Worm (Caenorhabditis elegans) whole organism, L4 larva: ENCODE results near the gene F57A8.1.

ENCODE experiments used
- F10B5.3 ChIP-seq: sonication (generic microtip); optimal IDR thresholded peaks from 2 replicates; lab custom pipeline; 2016; ENCODE audit warnings: mild to moderate bottlenecking, missing genetic modification characterization, missing compliant biosample characterization
- F37D6.2 ChIP-seq: sonication (generic microtip); optimal IDR thresholded peaks from 2 replicates; lab custom pipeline; 2016; ENCODE audit warnings: mild to moderate bottlenecking, missing genetic modification characterization, missing compliant biosample characterization
- F44E2.7 ChIP-seq: fragments of 200-800 bp; sonication (Bioruptor generic); IDR thresholded peaks from 2 replicates; pipeline ENCODE4 v2.1.2; 2022; ENCODE audit warnings: missing genetic modification characterization, missing compliant biosample characterization
- aly-2 ChIP-seq: sonication (generic microtip); optimal IDR thresholded peaks from 2 replicates; lab custom pipeline; 2018; ENCODE audit warnings: missing biosample characterization, missing genetic modification characterization
- arid-1 ChIP-seq: fragments of 200-800 bp; sonication (Bioruptor generic); conservative IDR thresholded peaks from 2 replicates; pipeline ENCODE4 v1.3.6; 2022; ENCODE audit warnings: missing genetic modification reagents, missing genetic modification characterization, missing compliant biosample characterization
- attf-4 ChIP-seq: sonication (generic microtip); optimal IDR thresholded peaks from 3 replicates; lab custom pipeline; 2017; ENCODE audit warnings: missing biosample characterization, missing genetic modification characterization
- ceh-20 ChIP-seq: fragments of 200-800 bp; sonication (Bioruptor generic); IDR thresholded peaks from 2 replicates; pipeline ENCODE4 v1.3.6; 2022; ENCODE audit warnings: missing genetic modification reagents, missing genetic modification characterization, missing compliant biosample characterization
- ceh-28 ChIP-seq: fragments of 150-350 bp; optimal IDR thresholded peaks from 2 replicates; lab custom pipeline; 2014; ENCODE audit warnings: missing biosample characterization, missing genetic modification reagents, missing genetic modification characterization
- ceh-32 ChIP-seq: sonication (generic microtip); optimal IDR thresholded peaks from 2 replicates; lab custom pipeline; 2016; ENCODE audit warnings: mild to moderate bottlenecking, missing genetic modification characterization, missing compliant biosample characterization; ENCODE audit not compliant: poor library complexity
- ceh-44 ChIP-seq: fragments of 200-800 bp; sonication (Bioruptor generic); IDR thresholded peaks from 2 replicates; pipeline ENCODE4 v1.3.6; 2022; ENCODE audit warnings: missing genetic modification reagents, missing genetic modification characterization, missing compliant biosample characterization
- ceh-62 ChIP-seq: sonication (generic microtip); optimal IDR thresholded peaks from 2 replicates; lab custom pipeline; 2017; ENCODE audit warnings: missing biosample characterization, missing genetic modification characterization
- ceh-82 ChIP-seq: sonication (generic microtip); optimal IDR thresholded peaks from 2 replicates; lab custom pipeline; 2017; ENCODE audit warnings: missing biosample characterization, missing genetic modification characterization
- ctbp-1 ChIP-seq: fragments of 200-800 bp; sonication (Bioruptor generic); IDR thresholded peaks from 2 replicates; pipeline ENCODE4 v1.3.6; 2022; ENCODE audit warnings: missing genetic modification reagents, missing genetic modification characterization, missing compliant biosample characterization
- daf-12 ChIP-seq: fragments of 150-350 bp; optimal IDR thresholded peaks from 2 replicates; lab custom pipeline; 2014; ENCODE audit warnings: missing biosample characterization, missing genetic modification reagents, missing genetic modification characterization
- daf-16 ChIP-seq, 3 experiments: sonication (generic microtip); optimal IDR thresholded peaks; 2 replicates each; lab custom pipeline; 2016 to 2017; ENCODE audit warnings: missing genetic modification characterization in 3 of 3, missing genetic modification reagents in 3 of 3, mild to moderate bottlenecking in 2 of 3, missing compliant biosample characterization in 2 of 3, missing biosample characterization in 1 of 3, moderate library complexity in 1 of 3
- daf-8 ChIP-seq: fragments of 200-800 bp; sonication (Bioruptor generic); IDR thresholded peaks from 2 replicates; pipeline ENCODE4 v1.3.6; 2022; ENCODE audit warnings: missing genetic modification characterization, missing compliant biosample characterization
- dmd-6 ChIP-seq: fragments of 200-800 bp; sonication (Bioruptor generic); IDR thresholded peaks from 2 replicates; pipeline ENCODE4 v1.3.6; 2022; ENCODE audit warnings: missing genetic modification reagents, missing genetic modification characterization, missing compliant biosample characterization
- dmd-8 ChIP-seq: fragments of 200-800 bp; sonication (Bioruptor generic); IDR thresholded peaks from 2 replicates; pipeline ENCODE4 v1.3.6; 2022; ENCODE audit warnings: missing genetic modification characterization, missing compliant biosample characterization
- duxl-1 ChIP-seq: sonication (generic microtip); optimal IDR thresholded peaks from 2 replicates; lab custom pipeline; 2016; ENCODE audit warnings: mild to moderate bottlenecking, missing genetic modification characterization, moderate library complexity, missing compliant biosample characterization; ENCODE audit not compliant: poor library complexity
- dve-1 ChIP-seq: sonication (generic microtip); optimal IDR thresholded peaks from 2 replicates; lab custom pipeline; 2017; ENCODE audit warnings: antibody characterized with exemption, mild to moderate bottlenecking, missing genetic modification characterization, missing compliant biosample characterization; ENCODE audit not compliant: insufficient read depth
- egl-43 ChIP-seq: fragments of 200-800 bp; sonication (Bioruptor generic); IDR thresholded peaks from 2 replicates; pipeline ENCODE4 v1.3.6; 2022; ENCODE audit warnings: missing genetic modification reagents, missing genetic modification characterization, missing compliant biosample characterization
- fkh-10 ChIP-seq: fragments of 150-350 bp; optimal IDR thresholded peaks from 2 replicates; lab custom pipeline; 2014; ENCODE audit warnings: missing biosample characterization, missing genetic modification reagents, missing genetic modification characterization
- gei-8 ChIP-seq: fragments of 200-800 bp; sonication (Bioruptor generic); optimal IDR thresholded peaks from 2 replicates; lab custom pipeline; 2018; ENCODE audit warnings: mild to moderate bottlenecking, missing genetic modification characterization, missing compliant biosample characterization
- hif-1 ChIP-seq, 2 experiments: sonication (generic microtip); optimal IDR thresholded peaks; 2 replicates each; lab custom pipeline; 2016 to 2017; ENCODE audit warnings: missing compliant biosample characterization in 2 of 2, missing genetic modification characterization in 2 of 2, missing genetic modification reagents in 2 of 2, missing genotype in 2 of 2, mild to moderate bottlenecking in 1 of 2
- hlh-11 ChIP-seq: fragments of 200-800 bp; sonication (Bioruptor generic); optimal IDR thresholded peaks from 2 replicates; lab custom pipeline; 2018; ENCODE audit warnings: mild to moderate bottlenecking, missing genetic modification characterization, missing compliant biosample characterization
- hlh-30 ChIP-seq: sonication (generic microtip); optimal IDR thresholded peaks from 2 replicates; lab custom pipeline; 2017; ENCODE audit warnings: antibody characterized with exemption, mild to moderate bottlenecking, missing genetic modification characterization, missing compliant biosample characterization; ENCODE audit not compliant: insufficient read depth
- hmg-1.1 ChIP-seq: fragments of 200-800 bp; sonication (Bioruptor generic); IDR thresholded peaks from 2 replicates; pipeline ENCODE4 v1.3.6; 2022; ENCODE audit warnings: missing genetic modification reagents, missing genetic modification characterization, missing compliant biosample characterization
- lim-7 ChIP-seq: fragments of 200-800 bp; sonication (Bioruptor generic); IDR thresholded peaks from 2 replicates; pipeline ENCODE4 v1.3.6; 2022; ENCODE audit warnings: missing genetic modification characterization, missing compliant biosample characterization
- lsy-2 ChIP-seq, 2 experiments: fragments of 150-350 bp in 1 of 2; sonication (generic microtip) in 1 of 2; optimal IDR thresholded peaks; 2 replicates each; lab custom pipeline; 2014 to 2017; ENCODE audit warnings: missing biosample characterization in 2 of 2, missing genetic modification characterization in 2 of 2
- mdl-1 ChIP-seq, 2 experiments: fragments of 150-350 bp in 1 of 2; sonication (generic microtip) in 1 of 2; optimal IDR thresholded peaks; 2 replicates each; lab custom pipeline; 2014 to 2017; ENCODE audit warnings: missing biosample characterization in 2 of 2, missing genetic modification characterization in 2 of 2
- mep-1 ChIP-seq: fragments of 150-350 bp; sonication (generic microtip); optimal IDR thresholded peaks from 3 replicates; lab custom pipeline; 2014; ENCODE audit warnings: missing biosample characterization, missing genetic modification characterization
- mes-2 ChIP-seq: sonication (generic microtip); optimal IDR thresholded peaks from 2 replicates; lab custom pipeline; 2016; ENCODE audit warnings: missing genotype, mild to moderate bottlenecking, missing genetic modification characterization, missing compliant biosample characterization; ENCODE audit not compliant: poor library complexity, severe bottlenecking
- mxl-3 ChIP-seq: fragments of 200-800 bp; sonication (Bioruptor generic); optimal IDR thresholded peaks from 2 replicates; lab custom pipeline; 2018; ENCODE audit warnings: mild to moderate bottlenecking, missing genetic modification characterization, missing compliant biosample characterization
- nhr-102 ChIP-seq: sonication (generic microtip); optimal IDR thresholded peaks from 2 replicates; lab custom pipeline; 2016; ENCODE audit warnings: mild to moderate bottlenecking, missing genetic modification characterization, moderate library complexity, missing compliant biosample characterization
- nhr-11 ChIP-seq: fragments of 150-350 bp; optimal IDR thresholded peaks from 2 replicates; lab custom pipeline; 2014; ENCODE audit warnings: missing biosample characterization, missing genetic modification characterization
- nhr-111 ChIP-seq: fragments of 200-800 bp; sonication (Bioruptor generic); optimal IDR thresholded peaks from 2 replicates; lab custom pipeline; 2018; ENCODE audit warnings: mild to moderate bottlenecking, missing genetic modification characterization, missing compliant biosample characterization
- nhr-28 ChIP-seq: fragments of 150-350 bp; optimal IDR thresholded peaks from 2 replicates; lab custom pipeline; 2014; ENCODE audit warnings: missing biosample characterization, missing genetic modification characterization
- nhr-48 ChIP-seq: sonication (generic microtip); optimal IDR thresholded peaks from 2 replicates; lab custom pipeline; 2016; ENCODE audit warnings: mild to moderate bottlenecking, missing genetic modification characterization, missing compliant biosample characterization
- nhr-6 ChIP-seq: fragments of 150-350 bp; optimal IDR thresholded peaks from 2 replicates; lab custom pipeline; 2014; ENCODE audit warnings: missing biosample characterization, missing genetic modification characterization
- nhr-77 ChIP-seq: fragments of 150-350 bp; optimal IDR thresholded peaks from 2 replicates; lab custom pipeline; 2014; ENCODE audit warnings: missing biosample characterization, missing genetic modification characterization
- rbr-2 ChIP-seq: sonication (generic microtip); optimal IDR thresholded peaks from 2 replicates; lab custom pipeline; 2016; ENCODE audit warnings: missing genotype, missing genetic modification characterization, missing compliant biosample characterization
- saeg-2 ChIP-seq: fragments of 200-800 bp; sonication (Bioruptor generic); IDR thresholded peaks from 2 replicates; pipeline ENCODE4 v1.3.6; 2022; ENCODE audit warnings: missing genetic modification reagents, missing genetic modification characterization, missing compliant biosample characterization
- set-16 ChIP-seq: fragments of 200-800 bp; sonication (Bioruptor generic); IDR thresholded peaks from 2 replicates; pipeline ENCODE4 v1.3.6; 2022; ENCODE audit warnings: missing genetic modification reagents, missing genetic modification characterization, missing compliant biosample characterization
- spr-3 ChIP-seq: fragments of 200-800 bp; sonication (Bioruptor generic); optimal IDR thresholded peaks from 2 replicates; lab custom pipeline; 2018; ENCODE audit warnings: mild to moderate bottlenecking, missing genetic modification characterization, missing compliant biosample characterization
- tag-97 ChIP-seq: fragments of 200-800 bp; sonication (Bioruptor generic); IDR thresholded peaks from 2 replicates; pipeline ENCODE4 v1.3.6; 2022; ENCODE audit warnings: missing genetic modification characterization, missing compliant biosample characterization
- tra-1 ChIP-seq: fragments of 200-800 bp; sonication (Bioruptor generic); IDR thresholded peaks from 2 replicates; pipeline ENCODE4 v1.3.6; 2022; ENCODE audit warnings: missing genetic modification reagents, missing genetic modification characterization, missing compliant biosample characterization
- unc-39 ChIP-seq: sonication (generic microtip); optimal IDR thresholded peaks from 2 replicates; lab custom pipeline; 2017; ENCODE audit warnings: missing biosample characterization, missing genetic modification characterization
- zag-1 ChIP-seq: fragments of 150-350 bp; optimal IDR thresholded peaks from 2 replicates; lab custom pipeline; 2014; ENCODE audit warnings: missing biosample characterization, missing genetic modification characterization
- zfp-2 ChIP-seq: sonication (generic microtip); optimal IDR thresholded peaks from 2 replicates; lab custom pipeline; 2016; ENCODE audit warnings: mild to moderate bottlenecking, missing genetic modification characterization, missing compliant biosample characterization

F57A8.1 gene

ce11 chrV:10039837-10040236, 2.7 kb downstream of the F57A8.1 start (continued):
- TF ChIP-seq hlh-11 (tag; lab: Kevin White, UChicago): peak; percentile 91
- TF ChIP-seq mdl-1 (tag; optimal IDR thresholded peaks at IDR 0.05; lab: Kevin White, UChicago): peak; percentile 24 to 79
- TF ChIP-seq nhr-77: peak; percentile 65
- no peak for TF ChIP-seq daf-8 (GFP tag; lab: Robert Waterston, UW)
- peak; percentile 59 for TF ChIP-seq nhr-48 (tag; lab: Kevin White, UChicago)
- no peak for TF ChIP-seq fkh-10 (GFP tag; lab: Kevin White, UChicago)
- TF ChIP-seq gei-8 (GFP tag; lab: Kevin White, UChicago): no peak
- TF ChIP-seq F37D6.2 (tag; lab: Kevin White, UChicago): no peak
- no peak for TF ChIP-seq nhr-111 (GFP tag; lab: Kevin White, UChicago)
- peak; percentile 90 for TF ChIP-seq nhr-28 (tag; lab: Kevin White, UChicago)
- no peak for TF ChIP-seq attf-4
- no peak for TF ChIP-seq zag-1
- no peak for TF ChIP-seq tag-97 (GFP tag; lab: Robert Waterston, UW)
- TF ChIP-seq zfp-2 (tag; lab: Kevin White, UChicago): no peak
- TF ChIP-seq nhr-102: peak; percentile 54
- TF ChIP-seq nhr-6 (tag; lab: Kevin White, UChicago): peak; percentile 70
- no peak for TF ChIP-seq saeg-2 (GFP tag; lab: Robert Waterston, UW)
- peak in 1 of 2 experiments; percentile 6 for TF ChIP-seq daf-16 (GFP tag; optimal IDR thresholded peaks at IDR 0.05; lab: Kevin White, UChicago)
- peak; percentile 74 for TF ChIP-seq daf-16 (tag; optimal IDR thresholded peaks at IDR 0.05; lab: Kevin White, UChicago)
- TF ChIP-seq daf-12 (tag; lab: Kevin White, UChicago): no peak

- no peak for TF ChIP-seq F44E2.7 (GFP tag; lab: Robert Waterston, UW)
- peak; percentile 17 for TF ChIP-seq mxl-3
- no peak for TF ChIP-seq nhr-111 (GFP tag; lab: Kevin White, UChicago)
- TF ChIP-seq ceh-32: no peak
- peak; percentile 31 for TF ChIP-seq hlh-30 (tag; lab: Kevin White, UChicago)
- peak; percentile 24 for TF ChIP-seq dve-1 (tag; lab: Kevin White, UChicago)
- TF ChIP-seq ceh-20 (GFP tag; lab: Robert Waterston, UW): peak; percentile 53; the same call in 1 of the 2 replicates
- peak; percentile 23; the same call in 1 of the 2 replicates for TF ChIP-seq tra-1
- TF ChIP-seq ctbp-1: 0 out of 2 replicates have a peak, but pooled peaks have one; percentile 24
- TF ChIP-seq lsy-2 (tag; optimal IDR thresholded peaks at IDR 0.05; lab: Kevin White, UChicago): peak; percentile 11 to 72
- peak; percentile 52 for TF ChIP-seq mep-1 (tag; lab: Kevin White, UChicago)
- no peak for TF ChIP-seq ceh-44 (GFP tag; lab: Robert Waterston, UW)
- TF ChIP-seq mes-2 (tag; lab: Kevin White, UChicago): peak; percentile 57
- TF ChIP-seq rbr-2 (tag; lab: Kevin White, UChicago): peak; percentile 39
- peak in 1 of 2 experiments; percentile 16 for TF ChIP-seq hif-1 (tag; optimal IDR thresholded peaks at IDR 0.05; lab: Kevin White, UChicago)
- no peak for TF ChIP-seq ceh-28 (tag; lab: Kevin White, UChicago)
- no peak for TF ChIP-seq ceh-82 (tag; lab: Kevin White, UChicago)
- TF ChIP-seq aly-2 (tag; lab: Kevin White, UChicago): no peak
- TF ChIP-seq dmd-6 (GFP tag; lab: Robert Waterston, UW): peak; percentile 54
- peak; percentile 38 for TF ChIP-seq nhr-28 (tag; lab: Kevin White, UChicago)
- TF ChIP-seq lim-7 (GFP tag; lab: Robert Waterston, UW): 0 out of 2 replicates have a peak, but pooled peaks have one; percentile 40
- TF ChIP-seq nhr-11 (tag; lab: Kevin White, UChicago): no peak
- TF ChIP-seq set-16 (GFP tag; lab: Robert Waterston, UW): no peak
- TF ChIP-seq spr-3 (GFP tag; lab: Kevin White, UChicago): no peak
- no peak for TF ChIP-seq dmd-8 (GFP tag; lab: Robert Waterston, UW)
- TF ChIP-seq attf-4: no peak
- TF ChIP-seq egl-43 (GFP tag; lab: Robert Waterston, UW): 0 out of 2 replicates have a peak, but pooled peaks have one; percentile 20
- TF ChIP-seq unc-39 (tag; lab: Kevin White, UChicago): no peak
- TF ChIP-seq hmg-1.1 (GFP tag; lab: Robert Waterston, UW): peak; percentile 49; the same call in 1 of the 2 replicates
- TF ChIP-seq arid-1 (GFP tag; lab: Robert Waterston, UW): 0 out of 2 replicates have a peak, but pooled peaks have one; percentile 6
- peak; percentile 44 for TF ChIP-seq fkh-10 (GFP tag; lab: Kevin White, UChicago)
- TF ChIP-seq duxl-1: no peak
- no peak for TF ChIP-seq ceh-62 (tag; lab: Kevin White, UChicago)
- TF ChIP-seq F10B5.3 (tag; lab: Kevin White, UChicago): no peak
These were observed 4.3 kb downstream of the F57A8.1 start for ce11 chrV:10041484-10041883.
